Fruit fly (Drosophila melanogaster): ENCODE measurements around the gene Vps2.

- TF ChIP-seq psq (optimal IDR thresholded peaks at IDR 0.05) (no peak), CG8478 (optimal IDR thresholded peaks at IDR 0.05) (no peak), pan (optimal IDR thresholded peaks at IDR 0.05) (no peak), EcR (GFP tag; optimal IDR thresholded peaks at IDR 0.05) (no peak), usp (GFP tag; optimal IDR thresholded peaks at IDR 0.05) (no peak)
Observed at dm6 chr3R:26010628-26011027, 42.0 kb upstream of the Vps2 start.
